Worm (Caenorhabditis elegans) whole organism, L2 larva: Measurements from ENCODE around the gene Y73C8C.8.

Experiments
- C34F6.9 ChIP-seq: fragments of 150-350 bp; optimal IDR thresholded peaks from 2 replicates; lab custom pipeline; 2014; ENCODE audit warnings: missing biosample characterization, missing genetic modification characterization
- F13H6.1 ChIP-seq: sonication (generic microtip); optimal IDR thresholded peaks from 2 replicates; lab custom pipeline; 2016; ENCODE audit warnings: missing genetic modification characterization, missing compliant biosample characterization
- R02D3.7 ChIP-seq: fragments of 150-350 bp; optimal IDR thresholded peaks from 2 replicates; lab custom pipeline; 2014; ENCODE audit warnings: missing biosample characterization, missing genetic modification characterization
- Y55F3AM.14 ChIP-seq: fragments of 200-800 bp; sonication (Bioruptor generic); optimal IDR thresholded peaks from 2 replicates; lab custom pipeline; 2018; ENCODE audit warnings: mild to moderate bottlenecking, missing genetic modification characterization, missing compliant biosample characterization
- ZK546.5 ChIP-seq: sonication (generic microtip); optimal IDR thresholded peaks from 2 replicates; lab custom pipeline; 2017; ENCODE audit warnings: missing biosample characterization, missing genetic modification characterization
- alr-1 ChIP-seq: fragments of 150-350 bp; optimal IDR thresholded peaks from 2 replicates; lab custom pipeline; 2014; ENCODE audit warnings: missing biosample characterization, missing genetic modification characterization
- aly-2 ChIP-seq: fragments of 150-350 bp; optimal IDR thresholded peaks from 2 replicates; lab custom pipeline; 2014; ENCODE audit warnings: missing biosample characterization, missing genetic modification characterization
- ama-1 ChIP-seq: fragments of 150-350 bp; optimal IDR thresholded peaks from 2 replicates; lab custom pipeline; 2018; ENCODE audit warnings: inconsistent platforms
- blmp-1 ChIP-seq: sonication (generic microtip); optimal IDR thresholded peaks from 2 replicates; lab custom pipeline; 2017; ENCODE audit warnings: missing genetic modification characterization, mild to moderate bottlenecking, missing compliant biosample characterization, antibody characterized with exemption, moderate library complexity; ENCODE audit not compliant: insufficient read depth
- ceh-16 ChIP-seq: fragments of 150-350 bp; optimal IDR thresholded peaks from 2 replicates; lab custom pipeline; 2014; ENCODE audit warnings: missing biosample characterization, missing genetic modification characterization
- ceh-82 ChIP-seq: fragments of 150-350 bp; optimal IDR thresholded peaks from 2 replicates; lab custom pipeline; 2014; ENCODE audit warnings: missing biosample characterization, missing genetic modification characterization
- dmd-4 ChIP-seq: sonication (generic microtip); optimal IDR thresholded peaks from 2 replicates; lab custom pipeline; 2017; ENCODE audit warnings: missing biosample characterization, missing genetic modification characterization
- elt-1 ChIP-seq: fragments of 150-350 bp; optimal IDR thresholded peaks from 2 replicates; lab custom pipeline; 2014; ENCODE audit warnings: missing biosample characterization, missing genetic modification characterization
- fos-1 ChIP-seq: fragments of 150-350 bp; optimal IDR thresholded peaks from 2 replicates; lab custom pipeline; 2014; ENCODE audit warnings: missing biosample characterization, missing genetic modification characterization
- gmeb-1 ChIP-seq: fragments of 150-350 bp; optimal IDR thresholded peaks from 2 replicates; lab custom pipeline; 2014; ENCODE audit warnings: missing biosample characterization, missing genetic modification characterization
- lin-11 ChIP-seq: fragments of 150-350 bp; sonication (generic microtip); optimal IDR thresholded peaks from 2 replicates; lab custom pipeline; 2014; ENCODE audit warnings: missing biosample characterization, missing genetic modification characterization, inconsistent platforms, mixed read lengths
- lsy-2 ChIP-seq, 2 experiments: fragments of 150-350 bp in 1 of 2; sonication (generic microtip) in 1 of 2; optimal IDR thresholded peaks; 2 replicates each; lab custom pipeline; 2014 to 2017; ENCODE audit warnings: missing biosample characterization in 2 of 2, missing genetic modification characterization in 2 of 2
- mbf-1 ChIP-seq: sonication (generic microtip); optimal IDR thresholded peaks from 2 replicates; lab custom pipeline; 2017; ENCODE audit warnings: missing biosample characterization, missing genetic modification characterization
- mdl-1 ChIP-seq, 2 experiments: fragments of 150-350 bp in 1 of 2; sonication (generic microtip) in 1 of 2; optimal IDR thresholded peaks; 2 replicates each; lab custom pipeline; 2017; ENCODE audit warnings: missing biosample characterization in 2 of 2, missing genetic modification characterization in 2 of 2
- nhr-10 ChIP-seq: sonication (generic microtip); optimal IDR thresholded peaks from 2 replicates; lab custom pipeline; 2017; ENCODE audit warnings: missing biosample characterization, missing genetic modification characterization
- nhr-11 ChIP-seq: fragments of 150-350 bp; optimal IDR thresholded peaks from 2 replicates; lab custom pipeline; 2014; ENCODE audit warnings: missing biosample characterization, missing genetic modification characterization
- nhr-12 ChIP-seq: fragments of 150-350 bp; optimal IDR thresholded peaks from 2 replicates; lab custom pipeline; 2014; ENCODE audit warnings: missing biosample characterization, missing genetic modification characterization
- nhr-129 ChIP-seq: fragments of 150-350 bp; optimal IDR thresholded peaks from 2 replicates; lab custom pipeline; 2014; ENCODE audit warnings: missing biosample characterization, missing genetic modification characterization
- nhr-21 ChIP-seq: fragments of 150-350 bp; optimal IDR thresholded peaks from 2 replicates; lab custom pipeline; 2014; ENCODE audit warnings: missing biosample characterization, missing genetic modification characterization
- nhr-23 ChIP-seq: fragments of 150-350 bp; optimal IDR thresholded peaks from 2 replicates; lab custom pipeline; 2014; ENCODE audit warnings: missing biosample characterization, missing genetic modification reagents, missing genetic modification characterization
- nhr-237 ChIP-seq: fragments of 150-350 bp; optimal IDR thresholded peaks from 2 replicates; lab custom pipeline; 2014; ENCODE audit warnings: missing biosample characterization, missing genetic modification characterization
- nhr-25 ChIP-seq: fragments of 150-350 bp; sonication (generic microtip); optimal IDR thresholded peaks from 3 replicates; lab custom pipeline; 2014; ENCODE audit warnings: missing biosample characterization, missing genetic modification characterization
- nhr-77 ChIP-seq: fragments of 150-350 bp; optimal IDR thresholded peaks from 2 replicates; lab custom pipeline; 2014; ENCODE audit warnings: missing biosample characterization, missing genetic modification characterization
- peb-1 ChIP-seq: fragments of 150-350 bp; optimal IDR thresholded peaks from 2 replicates; lab custom pipeline; 2014; ENCODE audit warnings: missing biosample characterization, missing genetic modification characterization
- sem-4 ChIP-seq: fragments of 150-350 bp; optimal IDR thresholded peaks from 2 replicates; lab custom pipeline; 2014; ENCODE audit warnings: missing biosample characterization, missing genetic modification reagents, missing genetic modification characterization
- skn-1 ChIP-seq: sonication (generic microtip); optimal IDR thresholded peaks from 2 replicates; lab custom pipeline; 2017; ENCODE audit warnings: missing biosample characterization, missing genetic modification characterization
- sma-3 ChIP-seq: sonication (generic microtip); optimal IDR thresholded peaks from 2 replicates; lab custom pipeline; 2016; ENCODE audit warnings: missing genetic modification reagents, missing genetic modification characterization, missing compliant biosample characterization
- sma-9 ChIP-seq, 2 experiments: fragments of 150-350 bp in 1 of 2; sonication (generic microtip) in 1 of 2; optimal IDR thresholded peaks; 2 replicates each; lab custom pipeline; 2014 to 2016; ENCODE audit warnings: missing genetic modification characterization in 2 of 2, mild to moderate bottlenecking in 1 of 2, missing biosample characterization in 1 of 2, missing compliant biosample characterization in 1 of 2, missing genetic modification reagents in 1 of 2, moderate library complexity in 1 of 2
- snpc-4 ChIP-seq: fragments of 150-350 bp; optimal IDR thresholded peaks from 2 replicates; lab custom pipeline; 2014; ENCODE audit warnings: missing biosample characterization, missing genetic modification characterization
- unc-39 ChIP-seq: fragments of 150-350 bp; optimal IDR thresholded peaks from 2 replicates; lab custom pipeline; 2014; ENCODE audit warnings: missing biosample characterization, missing genetic modification characterization
- unc-62 ChIP-seq: fragments of 150-350 bp; optimal IDR thresholded peaks from 2 replicates; lab custom pipeline; 2014; ENCODE audit warnings: missing biosample characterization, missing genetic modification reagents, missing genetic modification characterization
- ztf-1 ChIP-seq: fragments of 200-800 bp; sonication (Bioruptor generic); conservative IDR thresholded peaks from 2 replicates; pipeline ENCODE4 v1.3.6; 2022; ENCODE audit warnings: missing genetic modification characterization, missing compliant biosample characterization
- ztf-11 ChIP-seq: sonication (generic microtip); optimal IDR thresholded peaks from 2 replicates; lab custom pipeline; 2017; ENCODE audit warnings: missing biosample characterization, missing genetic modification characterization
- ztf-4 ChIP-seq: fragments of 150-350 bp; optimal IDR thresholded peaks from 2 replicates; lab custom pipeline; 2014; ENCODE audit warnings: missing biosample characterization, missing genetic modification characterization

Gene Y73C8C.8

ce11 chrV:3156786-3157185 is 43.1 kb upstream of the Y73C8C.8 start, which contains the start of gene exh-1:
exh-1 (plus strand) TSS chrV:3157086.
- TF ChIP-seq ZK546.5 (tag; lab: Kevin White, UChicago) (no peak), nhr-77 (tag; lab: Kevin White, UChicago) (no peak), nhr-21 (tag; lab: Kevin White, UChicago) (no peak), sma-3 (GFP tag; lab: Kevin White, UChicago) (no peak), nhr-10 (tag; lab: Kevin White, UChicago) (no peak), unc-62 (no peak), R02D3.7 (tag; lab: Kevin White, UChicago) (no peak), snpc-4 (no peak), ztf-4 (no peak), ceh-82 (tag; lab: Kevin White, UChicago) (no peak), Y55F3AM.14 (GFP tag; lab: Kevin White, UChicago) (no peak), mdl-1 (tag; optimal IDR thresholded peaks at IDR 0.05; lab: Kevin White, UChicago) (no peak), lsy-2 (tag; optimal IDR thresholded peaks at IDR 0.05; lab: Kevin White, UChicago) (no peak), C34F6.9 (tag; lab: Kevin White, UChicago) (no peak), F13H6.1 (tag; lab: Kevin White, UChicago) (no peak), ama-1 (lab: Kevin White, UChicago) (no peak), nhr-237 (tag; lab: Kevin White, UChicago) (no peak), skn-1 (tag; lab: Kevin White, UChicago) (no peak)

- TF ChIP-seq C34F6.9 (tag; lab: Kevin White, UChicago) (no peak), fos-1 (tag; lab: Kevin White, UChicago) (no peak), sma-3 (GFP tag; lab: Kevin White, UChicago) (no peak), sma-9 (GFP tag; optimal IDR thresholded peaks at IDR 0.05; lab: Kevin White, UChicago) (no peak), sma-9 (tag; optimal IDR thresholded peaks at IDR 0.05; lab: Kevin White, UChicago) (no peak), unc-62 (no peak), nhr-11 (tag; lab: Kevin White, UChicago) (no peak), ztf-11 (tag; lab: Kevin White, UChicago) (no peak), nhr-129 (tag; lab: Kevin White, UChicago) (no peak), alr-1 (no peak), ztf-4 (no peak), nhr-77 (tag; lab: Kevin White, UChicago) (no peak), skn-1 (tag; lab: Kevin White, UChicago) (no peak), snpc-4 (no peak), gmeb-1 (no peak), sem-4 (no peak), Y55F3AM.14 (GFP tag; lab: Kevin White, UChicago) (no peak), peb-1 (no peak), nhr-23 (tag; lab: Kevin White, UChicago) (no peak), lsy-2 (tag; optimal IDR thresholded peaks at IDR 0.05; lab: Kevin White, UChicago) (no peak), mbf-1 (tag; lab: Kevin White, UChicago) (no peak)
Observed at ce11 chrV:3155072-3155471, 41.4 kb upstream of the Y73C8C.8 start, which contains the start of gene srab-7. srab-7 (minus strand) TSS chrV:3155172.

- TF ChIP-seq alr-1 (no peak), ceh-16 (tag; lab: Kevin White, UChicago) (no peak), snpc-4 (no peak), F13H6.1 (tag; lab: Kevin White, UChicago) (no peak), nhr-12 (no peak), R02D3.7 (tag; lab: Kevin White, UChicago) (no peak), ztf-1 (GFP tag; lab: Robert Waterston, UW) (no peak), skn-1 (tag; lab: Kevin White, UChicago) (no peak), dmd-4 (tag; lab: Kevin White, UChicago) (no peak), elt-1 (tag; lab: Kevin White, UChicago) (no peak), sma-3 (GFP tag; lab: Kevin White, UChicago) (no peak)
Observed at ce11 chrV:3151862-3152261, 38.2 kb upstream of the Y73C8C.8 start, which contains the start of gene srab-6. srab-6 (minus strand) TSS chrV:3151962.

ce11 chrV:3149910-3150428 is 36.3 kb upstream of the Y73C8C.8 start:
- TF ChIP-seq lin-11 (tag; lab: Kevin White, UChicago), result no peak
- TF ChIP-seq aly-2, result no peak
- no peak for TF ChIP-seq mdl-1 (tag; optimal IDR thresholded peaks at IDR 0.05; lab: Kevin White, UChicago)
- no peak for TF ChIP-seq lsy-2 (tag; optimal IDR thresholded peaks at IDR 0.05; lab: Kevin White, UChicago)
- no peak for TF ChIP-seq elt-1 (tag; lab: Kevin White, UChicago)
- no peak for TF ChIP-seq nhr-12
- no peak for TF ChIP-seq fos-1 (tag; lab: Kevin White, UChicago)
- no peak for TF ChIP-seq R02D3.7 (tag; lab: Kevin White, UChicago)
- no peak for TF ChIP-seq ceh-16 (tag; lab: Kevin White, UChicago)
- TF ChIP-seq sma-9 (GFP tag; optimal IDR thresholded peaks at IDR 0.05; lab: Kevin White, UChicago), result no peak
- no peak for TF ChIP-seq sma-9 (tag; optimal IDR thresholded peaks at IDR 0.05; lab: Kevin White, UChicago)
- no peak for TF ChIP-seq ztf-11 (tag; lab: Kevin White, UChicago)
- TF ChIP-seq mbf-1 (tag; lab: Kevin White, UChicago), result no peak
- TF ChIP-seq nhr-25 (tag; lab: Kevin White, UChicago), result no peak
- no peak for TF ChIP-seq C34F6.9 (tag; lab: Kevin White, UChicago)
- no peak for TF ChIP-seq ama-1 (lab: Kevin White, UChicago)
- TF ChIP-seq nhr-21 (tag; lab: Kevin White, UChicago), result no peak
- no peak for TF ChIP-seq sem-4
- TF ChIP-seq blmp-1, result no peak
- TF ChIP-seq unc-39 (tag; lab: Kevin White, UChicago), result no peak
- TF ChIP-seq, all 48 proteins: peak for 0
